ENCODE assay signal across 1 fruit fly cellular context in the genomic region with DNA sequence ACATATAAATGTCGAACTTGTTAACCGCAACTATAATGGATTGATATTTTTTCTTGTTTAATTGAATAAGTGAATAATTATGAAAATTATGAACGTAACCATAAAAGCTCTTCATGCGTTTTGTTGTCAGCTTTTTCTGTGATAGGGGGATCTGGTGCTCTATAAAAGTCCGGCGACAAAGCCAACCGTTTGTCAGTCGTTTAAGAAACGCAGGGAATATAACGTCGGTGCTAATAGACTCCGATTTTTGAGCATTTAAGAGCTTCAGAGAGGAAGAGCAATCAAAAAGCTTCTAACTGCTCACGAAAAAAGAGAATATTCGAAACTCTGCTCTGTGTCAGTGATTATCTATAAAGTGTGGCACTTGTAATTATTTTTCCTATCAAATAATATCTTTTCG.
TF ChIP-seq lines count a peak whose summit lies in the region.

A gene (plus strand): TSS at position 203 of the 400 bp plus-strand sequence.

TF ChIP-seq in whole organism, embryonic, 481 proteins besides CTCF, POLR2A, EP300 and RAD21 (continued from another document):
- TF ChIP-seq chn (GFP tag; optimal IDR thresholded peaks at IDR 0.05; lab: Kevin White, UChicago) (no peak), ttk (GFP tag; IDR thresholded peaks at IDR 0.05; lab: Robert Waterston, UW) (no peak), CG4617 (GFP tag; optimal IDR thresholded peaks at IDR 0.05; lab: Kevin White, UChicago; ENCODE audit: borderline replicate concordance) (no peak), sr (GFP tag; IDR thresholded peaks at IDR 0.05; lab: Robert Waterston, UW) (no peak), Fer1 (GFP tag; optimal IDR thresholded peaks at IDR 0.05; lab: Kevin White, UChicago) (peak; percentile 24), CG2678 (tag; optimal IDR thresholded peaks at IDR 0.05; lab: Kevin White, UChicago) (peak; percentile 31), GATAe (GFP tag; conservative IDR thresholded peaks at IDR 0.05; lab: Robert Waterston, UW) (no peak), chinmo (GFP tag; IDR thresholded peaks at IDR 0.05; lab: Robert Waterston, UW; ENCODE audit: partially characterized antibody) (peak; percentile 94; the same call in 2 of the 4 replicates), rib (GFP tag; IDR thresholded peaks at IDR 0.05; lab: Robert Waterston, UW) (no peak), CG8765 (GFP tag; IDR thresholded peaks at IDR 0.05; lab: Robert Waterston, UW) (no peak), Lhr (GFP tag; optimal IDR thresholded peaks at IDR 0.05; lab: Kevin White, UChicago) (no peak), br (optimal IDR thresholded peaks at IDR 0.05; lab: Kevin White, UChicago) (no peak), CG15514 (GFP tag; optimal IDR thresholded peaks at IDR 0.05; lab: Kevin White, UChicago) (peak; percentile 11), slbo (GFP tag; IDR thresholded peaks at IDR 0.05; lab: Robert Waterston, UW) (no peak), fd3F (GFP tag; optimal IDR thresholded peaks at IDR 0.05; lab: Kevin White, UChicago) (no peak), sug (tag; optimal IDR thresholded peaks at IDR 0.05; lab: Kevin White, UChicago) (peak; percentile 37), CG34376 (GFP tag; optimal IDR thresholded peaks at IDR 0.05; lab: Kevin White, UChicago) (peak; percentile 61), run (tag; optimal IDR thresholded peaks at IDR 0.05; lab: Kevin White, UChicago) (no peak), cad (GFP tag; optimal IDR thresholded peaks at IDR 0.05; lab: Kevin White, UChicago) (no peak), CG15011 (GFP tag; optimal IDR thresholded peaks at IDR 0.05; lab: Kevin White, UChicago) (no peak), slou (GFP tag; optimal IDR thresholded peaks at IDR 0.05; lab: Kevin White, UChicago) (no peak), CG33213 (GFP tag; optimal IDR thresholded peaks at IDR 0.05; lab: Kevin White, UChicago) (no peak), CG15601 (tag; optimal IDR thresholded peaks at IDR 0.05; lab: Kevin White, UChicago) (peak; percentile 6), E2f2 (GFP tag; IDR thresholded peaks at IDR 0.05; lab: Robert Waterston, UW) (no peak), CG11504 (tag; optimal IDR thresholded peaks at IDR 0.05; lab: Kevin White, UChicago) (no peak), CG10431 (GFP tag; optimal IDR thresholded peaks at IDR 0.05; lab: Kevin White, UChicago) (no peak), D19B (GFP tag; optimal IDR thresholded peaks at IDR 0.05; lab: Kevin White, UChicago) (no peak), Pdp1 (GFP tag; optimal IDR thresholded peaks at IDR 0.05; lab: Kevin White, UChicago) (peak in 1 of 2 experiments; percentile 62), CG7839 (tag; optimal IDR thresholded peaks at IDR 0.05; lab: Kevin White, UChicago) (peak; percentile 20), CG17328 (GFP tag; IDR thresholded peaks at IDR 0.05; lab: Robert Waterston, UW) (no peak), tll (GFP tag; optimal IDR thresholded peaks at IDR 0.05; lab: Kevin White, UChicago) (no peak), Sry-β (GFP tag; optimal IDR thresholded peaks at IDR 0.05; lab: Kevin White, UChicago) (no peak), odd (GFP tag; optimal IDR thresholded peaks at IDR 0.05; lab: Kevin White, UChicago) (no peak), sima (GFP tag; optimal IDR thresholded peaks at IDR 0.05; lab: Kevin White, UChicago) (no peak), CG4328 (GFP tag; optimal IDR thresholded peaks at IDR 0.05; lab: Kevin White, UChicago) (no peak), Sry-δ (GFP tag; optimal IDR thresholded peaks at IDR 0.05; lab: Kevin White, UChicago) (no peak), NC2α (GFP tag; optimal IDR thresholded peaks at IDR 0.05; lab: Kevin White, UChicago) (no peak), aop (GFP tag; IDR thresholded peaks at IDR 0.05; lab: Robert Waterston, UW) (no peak), Bdp1 (GFP tag; optimal IDR thresholded peaks at IDR 0.05; lab: Kevin White, UChicago) (no peak), CG13296 (GFP tag; optimal IDR thresholded peaks at IDR 0.05; lab: Kevin White, UChicago) (peak; percentile 61), CG1647 (GFP tag; optimal IDR thresholded peaks at IDR 0.05; lab: Kevin White, UChicago) (no peak), CG14710 (tag; optimal IDR thresholded peaks at IDR 0.05; lab: Kevin White, UChicago) (no peak), Nf-YC (tag; optimal IDR thresholded peaks at IDR 0.05; lab: Kevin White, UChicago) (peak; percentile 31), Jarid2 (GFP tag; optimal IDR thresholded peaks at IDR 0.05; lab: Kevin White, UChicago) (peak; percentile 51), CG3407 (GFP tag; optimal IDR thresholded peaks at IDR 0.05; lab: Kevin White, UChicago) (no peak), schlank (tag; optimal IDR thresholded peaks at IDR 0.05; lab: Kevin White, UChicago) (no peak), CG11247 (GFP tag; IDR thresholded peaks at IDR 0.05; lab: Robert Waterston, UW) (no peak), Six4 (GFP tag; optimal IDR thresholded peaks at IDR 0.05; lab: Kevin White, UChicago) (no peak), CG10366 (GFP tag; IDR thresholded peaks at IDR 0.05; lab: Robert Waterston, UW) (no peak), lov (optimal IDR thresholded peaks at IDR 0.05; lab: Kevin White, UChicago) (no peak), lov (GFP tag; IDR thresholded peaks at IDR 0.05; lab: Robert Waterston, UW) (no peak), NFAT (GFP tag; IDR thresholded peaks at IDR 0.05; lab: Robert Waterston, UW) (peak; percentile 13; the same call in 1 of the 2 replicates)
